Worm (Caenorhabditis elegans) whole organism, late embryonic: ENCODE results near the gene aagr-4.

Experiments used
- ceh-2 ChIP-seq: sonication (generic microtip); optimal IDR thresholded peaks from 2 replicates; lab custom pipeline; 2016; ENCODE audit warnings: missing genotype, missing genetic modification characterization, missing compliant biosample characterization
- ceh-9 ChIP-seq: sonication (generic microtip); optimal IDR thresholded peaks from 2 replicates; lab custom pipeline; 2016; ENCODE audit warnings: mild to moderate bottlenecking, missing genetic modification characterization, inconsistent platforms, missing compliant biosample characterization
- ets-4 ChIP-seq: sonication (generic microtip); optimal IDR thresholded peaks from 2 replicates; lab custom pipeline; 2016; ENCODE audit warnings: missing genetic modification characterization, missing compliant biosample characterization
- npax-4 ChIP-seq: sonication (generic microtip); optimal IDR thresholded peaks from 2 replicates; lab custom pipeline; 2016; ENCODE audit warnings: missing genetic modification characterization, missing compliant biosample characterization
- pax-1 ChIP-seq: fragments of 150-350 bp; optimal IDR thresholded peaks from 2 replicates; lab custom pipeline; 2014; ENCODE audit warnings: missing biosample characterization, missing genetic modification characterization
- pha-4 ChIP-seq: fragments of 150-350 bp; optimal IDR thresholded peaks from 2 replicates; lab custom pipeline; 2018; ENCODE audit warnings: missing biosample characterization, missing genetic modification reagents, missing genetic modification characterization
- pqm-1 ChIP-seq: sonication (generic microtip); optimal IDR thresholded peaks from 2 replicates; lab custom pipeline; 2016; ENCODE audit warnings: missing genetic modification characterization, missing compliant biosample characterization

DNA sequence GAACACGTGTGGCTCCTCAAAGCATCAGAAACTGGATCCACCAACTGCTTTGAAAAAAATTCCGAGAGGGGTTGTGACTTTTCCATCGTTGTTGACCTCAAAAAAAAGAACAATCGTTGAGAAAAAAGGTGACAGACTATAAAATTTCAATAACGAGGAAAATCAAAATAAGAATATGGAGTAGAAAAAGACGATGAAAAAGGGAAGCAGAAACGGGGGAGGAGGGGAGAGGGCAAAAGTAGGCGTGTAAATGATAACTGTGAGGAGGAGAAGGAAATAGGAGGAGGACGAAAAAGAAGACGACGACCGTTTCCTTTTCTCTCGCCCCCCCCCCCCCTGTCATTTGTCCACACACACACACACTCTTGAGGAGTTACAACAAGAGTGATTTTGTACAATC is 46.4 kb downstream of the aagr-4 start, which contains the start of gene B0310.2:
- TF ChIP-seq npax-4, result no peak
- no peak for TF ChIP-seq ets-4 (tag; lab: Kevin White, UChicago)
- TF ChIP-seq ceh-9, result no peak
- TF ChIP-seq pqm-1, result no peak
- TF ChIP-seq pha-4 (tag; lab: Kevin White, UChicago), result no peak
- TF ChIP-seq ceh-2 (tag; lab: Kevin White, UChicago), result no peak
- TF ChIP-seq pax-1 (tag; lab: Kevin White, UChicago), result no peak
